Worm (Caenorhabditis elegans) whole organism, young adult: ENCODE data around the gene clec-54.

ENCODE experiments used
- B0336.3 ChIP-seq: fragments of 200-800 bp; sonication (Bioruptor generic); IDR thresholded peaks from 2 replicates; pipeline ENCODE4 v1.3.6; 2022; ENCODE audit warnings: missing genetic modification characterization, missing compliant biosample characterization
- D2030.7 ChIP-seq: fragments of 200-800 bp; sonication (Bioruptor generic); IDR thresholded peaks from 2 replicates; pipeline ENCODE4 v1.3.6; 2022; ENCODE audit warnings: missing genetic modification reagents, missing genetic modification characterization, missing compliant biosample characterization
- F23B12.7 ChIP-seq: sonication (generic microtip); optimal IDR thresholded peaks from 2 replicates; lab custom pipeline; 2017; ENCODE audit warnings: missing genetic modification characterization, mild to moderate bottlenecking, missing compliant biosample characterization, antibody characterized with exemption, moderate library complexity; ENCODE audit not compliant: insufficient read depth
- F33H1.4 ChIP-seq: fragments of 200-800 bp; sonication (Bioruptor generic); IDR thresholded peaks from 2 replicates; pipeline ENCODE4 v1.3.6; 2022; ENCODE audit warnings: missing genetic modification reagents, missing genetic modification characterization, missing compliant biosample characterization
- F49E8.2 ChIP-seq: sonication (generic microtip); optimal IDR thresholded peaks from 3 replicates; lab custom pipeline; 2017; ENCODE audit warnings: missing genetic modification characterization, mild to moderate bottlenecking, missing compliant biosample characterization, antibody characterized with exemption, moderate library complexity; ENCODE audit not compliant: insufficient read depth
- Y79H2A.3 ChIP-seq: fragments of 200-800 bp; sonication (Bioruptor generic); conservative IDR thresholded peaks from 2 replicates; pipeline ENCODE4 v1.3.6; 2022; ENCODE audit warnings: missing genetic modification reagents, missing genetic modification characterization, missing compliant biosample characterization
- attf-6 ChIP-seq: fragments of 200-800 bp; sonication (Bioruptor generic); IDR thresholded peaks from 2 replicates; pipeline ENCODE4 v1.3.6; 2022; ENCODE audit warnings: missing genetic modification reagents, missing genetic modification characterization, missing compliant biosample characterization
- bed-2 ChIP-seq: fragments of 200-800 bp; sonication (Bioruptor generic); IDR thresholded peaks from 2 replicates; pipeline ENCODE4 v1.3.6; 2022; ENCODE audit warnings: missing genetic modification reagents, missing genetic modification characterization, missing compliant biosample characterization
- ceh-100 ChIP-seq: fragments of 200-800 bp; sonication (Bioruptor generic); IDR thresholded peaks from 2 replicates; pipeline ENCODE4 v1.3.6; 2022; ENCODE audit warnings: missing genetic modification reagents, missing genetic modification characterization, missing compliant biosample characterization
- ceh-27 ChIP-seq: fragments of 200-800 bp; sonication (Bioruptor generic); optimal IDR thresholded peaks from 2 replicates; lab custom pipeline; 2018; ENCODE audit warnings: mild to moderate bottlenecking, missing genetic modification characterization, moderate library complexity, missing compliant biosample characterization
- ceh-91 ChIP-seq: fragments of 200-800 bp; sonication (Bioruptor generic); IDR thresholded peaks from 2 replicates; pipeline ENCODE4 v1.3.6; 2022; ENCODE audit warnings: missing genetic modification reagents, missing genetic modification characterization, missing compliant biosample characterization
- die-1 ChIP-seq: sonication (generic microtip); optimal IDR thresholded peaks from 2 replicates; lab custom pipeline; 2016; ENCODE audit warnings: missing genotype, mild to moderate bottlenecking, missing genetic modification characterization, missing compliant biosample characterization
- dpff-1 ChIP-seq: sonication (generic microtip); optimal IDR thresholded peaks from 2 replicates; lab custom pipeline; 2017; ENCODE audit warnings: mild to moderate bottlenecking, missing genetic modification characterization, missing compliant biosample characterization
- egrh-3 ChIP-seq: fragments of 200-800 bp; sonication (Bioruptor generic); IDR thresholded peaks from 2 replicates; pipeline ENCODE4 v1.3.6; 2022; ENCODE audit warnings: missing genetic modification reagents, missing genetic modification characterization, missing compliant biosample characterization
- ekl-4 ChIP-seq: fragments of 200-800 bp; sonication (Bioruptor generic); IDR thresholded peaks from 2 replicates; pipeline ENCODE4 v1.3.6; 2022; ENCODE audit warnings: missing genetic modification reagents, missing genetic modification characterization, missing compliant biosample characterization
- him-1 ChIP-seq: sonication (generic microtip); optimal IDR thresholded peaks from 2 replicates; lab custom pipeline; 2016; ENCODE audit warnings: missing genotype, missing genetic modification reagents, missing genetic modification characterization, missing compliant biosample characterization
- hmg-1.2 ChIP-seq: fragments of 200-800 bp; sonication (Bioruptor generic); IDR thresholded peaks from 2 replicates; pipeline ENCODE4 v1.3.6; 2022; ENCODE audit warnings: missing genetic modification reagents, missing genetic modification characterization, missing compliant biosample characterization
- hsf-1 ChIP-seq: fragments of 200-800 bp; sonication (Bioruptor generic); IDR thresholded peaks from 2 replicates; pipeline ENCODE4 v1.3.6; 2022; ENCODE audit warnings: missing genetic modification reagents, missing genetic modification characterization, missing compliant biosample characterization
- lag-1 ChIP-seq: fragments of 200-800 bp; sonication (Bioruptor generic); IDR thresholded peaks from 2 replicates; pipeline ENCODE4 v1.3.6; 2022; ENCODE audit warnings: missing genetic modification reagents, missing genetic modification characterization, missing compliant biosample characterization
- lin-54 ChIP-seq: fragments of 200-800 bp; sonication (Bioruptor generic); optimal IDR thresholded peaks from 2 replicates; lab custom pipeline; 2018; ENCODE audit warnings: mild to moderate bottlenecking, missing genetic modification characterization, missing compliant biosample characterization
- lsl-1 ChIP-seq: fragments of 200-800 bp; sonication (Bioruptor generic); optimal IDR thresholded peaks from 2 replicates; lab custom pipeline; 2018; ENCODE audit warnings: mild to moderate bottlenecking, missing genetic modification characterization, moderate library complexity, missing compliant biosample characterization
- lsy-27 ChIP-seq: sonication (generic microtip); optimal IDR thresholded peaks from 2 replicates; lab custom pipeline; 2017; ENCODE audit warnings: missing genetic modification characterization, mild to moderate bottlenecking, missing compliant biosample characterization, antibody characterized with exemption, missing genotype, borderline replicate concordance; ENCODE audit not compliant: insufficient read depth
- madf-10 ChIP-seq: sonication (generic microtip); optimal IDR thresholded peaks from 2 replicates; lab custom pipeline; 2016; ENCODE audit warnings: mild to moderate bottlenecking, missing genetic modification characterization, missing compliant biosample characterization
- madf-6 ChIP-seq: fragments of 200-800 bp; sonication (Bioruptor generic); IDR thresholded peaks from 2 replicates; pipeline ENCODE4 v1.3.6; 2022; ENCODE audit warnings: missing genetic modification reagents, missing genetic modification characterization, missing compliant biosample characterization
- madf-8 ChIP-seq: fragments of 200-800 bp; sonication (Bioruptor generic); conservative IDR thresholded peaks from 2 replicates; pipeline ENCODE4 v1.3.6; 2022; ENCODE audit warnings: missing genetic modification reagents, missing genetic modification characterization, missing compliant biosample characterization
- mcd-1 ChIP-seq: fragments of 200-800 bp; sonication (Bioruptor generic); IDR thresholded peaks from 2 replicates; pipeline ENCODE4 v1.3.6; 2022; ENCODE audit warnings: missing genetic modification reagents, missing genetic modification characterization, missing compliant biosample characterization
- nfya-1 ChIP-seq: sonication (generic microtip); optimal IDR thresholded peaks from 2 replicates; lab custom pipeline; 2017; ENCODE audit warnings: antibody characterized with exemption, missing compliant biosample characterization, missing genetic modification characterization, borderline replicate concordance; ENCODE audit not compliant: insufficient read depth
- nfyb-1 ChIP-seq: fragments of 200-800 bp; sonication (Bioruptor generic); IDR thresholded peaks from 2 replicates; pipeline ENCODE4 v1.3.6; 2022; ENCODE audit warnings: missing genetic modification reagents, missing genetic modification characterization, missing compliant biosample characterization
- pbrm-1 ChIP-seq: fragments of 200-800 bp; sonication (Bioruptor generic); IDR thresholded peaks from 2 replicates; pipeline ENCODE4 v1.3.6; 2022; ENCODE audit warnings: missing genetic modification reagents, missing genetic modification characterization, missing compliant biosample characterization
- rcor-1 ChIP-seq: fragments of 200-800 bp; sonication (Bioruptor generic); IDR thresholded peaks from 2 replicates; pipeline ENCODE4 v1.3.6; 2022; ENCODE audit warnings: missing genetic modification reagents, missing genetic modification characterization, missing compliant biosample characterization
- rec-8 ChIP-seq, 2 experiments: sonication (generic microtip); optimal IDR thresholded peaks; 2 replicates each; lab custom pipeline; 2016; ENCODE audit warnings: mild to moderate bottlenecking in 2 of 2, missing genetic modification characterization in 2 of 2, missing genetic modification reagents in 2 of 2, missing genotype in 2 of 2, missing biosample characterization in 1 of 2, missing compliant biosample characterization in 1 of 2, moderate library complexity in 1 of 2
- repo-1 ChIP-seq: sonication (generic microtip); optimal IDR thresholded peaks from 2 replicates; lab custom pipeline; 2017; ENCODE audit warnings: mild to moderate bottlenecking, missing genetic modification characterization, missing compliant biosample characterization
- snpc-1.1 ChIP-seq: sonication (generic microtip); optimal IDR thresholded peaks from 2 replicates; lab custom pipeline; 2017; ENCODE audit warnings: missing genetic modification characterization, mild to moderate bottlenecking, missing compliant biosample characterization, antibody characterized with exemption, moderate library complexity, missing genotype, missing genetic modification reagents; ENCODE audit not compliant: insufficient read depth
- snpc-1.3 ChIP-seq: sonication (generic microtip); optimal IDR thresholded peaks from 2 replicates; lab custom pipeline; 2017; ENCODE audit warnings: missing genetic modification characterization, mild to moderate bottlenecking, missing compliant biosample characterization, antibody characterized with exemption, moderate library complexity, missing genotype, missing genetic modification reagents; ENCODE audit not compliant: insufficient read depth
- tbp1 ChIP-seq: fragments of 200-800 bp; sonication (Bioruptor generic); optimal IDR thresholded peaks from 2 replicates; lab custom pipeline; 2018; ENCODE audit warnings: mild to moderate bottlenecking, missing genetic modification characterization, missing compliant biosample characterization
- tlf-1 ChIP-seq: fragments of 200-800 bp; sonication (Bioruptor generic); optimal IDR thresholded peaks from 2 replicates; lab custom pipeline; 2018; ENCODE audit warnings: mild to moderate bottlenecking, missing genetic modification characterization, missing compliant biosample characterization
- unc-62 ChIP-seq: fragments of 150-350 bp; optimal IDR thresholded peaks from 2 replicates; lab custom pipeline; 2014; ENCODE audit warnings: missing biosample characterization, missing genetic modification reagents, missing genetic modification characterization
- xnd-1 ChIP-seq: sonication (generic microtip); optimal IDR thresholded peaks from 2 replicates; lab custom pipeline; 2016; ENCODE audit warnings: missing genotype, missing genetic modification reagents, missing genetic modification characterization, missing compliant biosample characterization
- zfh-2 ChIP-seq: fragments of 200-800 bp; sonication (Bioruptor generic); conservative IDR thresholded peaks from 2 replicates; pipeline ENCODE4 v1.3.6; 2022; ENCODE audit warnings: missing genetic modification reagents, missing genetic modification characterization, missing compliant biosample characterization
- ztf-18 ChIP-seq: sonication (generic microtip); optimal IDR thresholded peaks from 2 replicates; lab custom pipeline; 2016; ENCODE audit warnings: missing genotype, mild to moderate bottlenecking, missing genetic modification characterization, missing compliant biosample characterization
- ztf-28 ChIP-seq: fragments of 200-800 bp; sonication (Bioruptor generic); IDR thresholded peaks from 2 replicates; pipeline ENCODE4 v1.3.6; 2022; ENCODE audit warnings: missing genetic modification reagents, missing genetic modification characterization, missing compliant biosample characterization

The clec-54 gene

DNA sequence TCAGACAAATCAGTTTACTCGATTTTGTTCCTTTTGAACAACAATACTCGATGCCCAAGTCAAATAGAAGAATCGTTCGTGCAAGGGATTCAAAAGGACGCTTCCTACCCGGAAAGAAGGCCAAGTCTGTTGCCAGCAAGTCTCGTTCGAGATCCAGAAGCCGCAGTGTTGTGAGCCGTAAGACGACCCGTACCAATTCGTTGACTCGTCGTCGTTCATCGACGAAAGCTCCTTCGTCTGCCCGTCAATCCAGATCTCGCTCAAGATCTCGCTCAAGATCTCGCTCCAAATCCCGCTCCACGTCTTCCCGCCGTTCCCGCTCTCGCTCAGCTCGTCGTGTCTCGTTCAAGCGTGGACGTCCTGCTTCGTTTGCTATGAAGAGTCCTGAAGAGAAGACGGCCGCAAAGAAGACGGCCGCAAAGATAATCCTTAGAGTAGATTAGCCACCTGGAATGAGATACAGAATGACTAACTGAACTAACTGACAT lies 16.0 kb upstream of the clec-54 start, which contains the start of gene F08H9.2:
F08H9.2 (plus strand) TSS at position 51 of the 488 bp plus-strand sequence.
- 0 out of 2 replicates have a peak, but pooled peaks have one; percentile 15 for TF ChIP-seq nfyb-1 (GFP tag; lab: Robert Waterston, UW)
- peak; percentile 76 for TF ChIP-seq zfh-2 (GFP tag; lab: Robert Waterston, UW)
- no peak for TF ChIP-seq die-1 (tag; lab: Kevin White, UChicago)

DNA sequence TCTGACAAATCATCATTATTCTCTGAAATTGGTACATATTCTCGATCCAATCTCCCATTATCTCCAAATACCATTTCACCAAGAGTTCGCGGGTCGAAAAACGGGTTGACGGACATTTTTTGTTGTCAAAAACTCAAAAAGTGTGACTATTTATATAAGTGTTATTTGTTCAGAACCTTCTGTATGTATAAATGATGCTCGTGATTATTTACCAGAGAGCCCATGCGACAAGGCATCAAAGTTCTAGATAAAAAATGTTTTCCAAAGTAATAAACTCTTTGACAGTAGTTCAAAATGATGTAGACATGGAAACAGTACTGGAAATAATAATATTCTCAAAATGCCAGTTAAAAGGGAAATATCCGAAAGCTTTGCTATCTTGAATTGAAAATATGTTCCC lies 14.1 kb upstream of the clec-54 start:
- no peak for TF ChIP-seq Y79H2A.3 (GFP tag; lab: Robert Waterston, UW)
- no peak for TF ChIP-seq lag-1 (GFP tag; lab: Robert Waterston, UW)
- TF ChIP-seq unc-62 (GFP tag; lab: Kevin White, UChicago) = no peak
- no peak for TF ChIP-seq ztf-28 (GFP tag; lab: Robert Waterston, UW)
- TF ChIP-seq madf-10 (tag; lab: Kevin White, UChicago) = no peak
- TF ChIP-seq tlf-1 (GFP tag; lab: Kevin White, UChicago) = no peak
- no peak for TF ChIP-seq nfya-1 (tag; lab: Kevin White, UChicago)
- no peak for TF ChIP-seq xnd-1 (tag; lab: Kevin White, UChicago)
- TF ChIP-seq rec-8 (tag; optimal IDR thresholded peaks at IDR 0.05; lab: Kevin White, UChicago) = no peak
- no peak for TF ChIP-seq lsy-27 (tag; lab: Kevin White, UChicago)
- TF ChIP-seq F23B12.7 (tag; lab: Kevin White, UChicago) = no peak
- TF ChIP-seq, all 124 proteins: peak for 0

DNA sequence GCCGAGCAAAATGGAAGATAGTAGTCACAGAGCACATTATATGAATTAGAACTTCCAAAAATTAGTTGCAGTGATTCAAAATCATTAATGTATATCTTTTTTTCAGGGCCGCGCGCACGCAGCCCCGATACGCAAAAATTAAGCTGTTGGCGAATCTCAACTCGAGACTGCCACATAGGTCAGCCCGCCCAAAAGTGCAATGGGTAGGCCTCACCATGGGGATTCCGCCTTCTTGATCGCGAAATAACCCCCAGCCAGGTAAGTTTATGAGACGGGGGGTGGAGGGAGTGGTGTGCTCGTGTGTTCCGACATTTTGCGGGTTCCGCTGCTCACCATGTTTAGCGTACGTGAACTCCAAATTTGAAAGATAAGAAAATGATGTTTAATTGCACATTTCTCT lies 13.6 kb upstream of the clec-54 start, which contains the start of gene F08H9.3:
F08H9.3 (minus strand) TSS at position 252 of the 400 bp plus-strand sequence.
- TF ChIP-seq ztf-18 (tag; lab: Kevin White, UChicago) (peak; percentile 2), ceh-91 (GFP tag; lab: Robert Waterston, UW) (0 out of 2 replicates have a peak, but pooled peaks have one; percentile 18), attf-6 (GFP tag; lab: Robert Waterston, UW) (peak; percentile 88), bed-2 (GFP tag; lab: Robert Waterston, UW) (0 out of 2 replicates have a peak, but pooled peaks have one; percentile 48), snpc-1.1 (peak; percentile 93), xnd-1 (tag; lab: Kevin White, UChicago) (peak; percentile 22), madf-6 (peak; percentile 77), madf-8 (GFP tag; lab: Robert Waterston, UW) (peak; percentile 35; the same call in 1 of the 2 replicates), egrh-3 (GFP tag; lab: Robert Waterston, UW) (peak; percentile 62), lin-54 (GFP tag; lab: Kevin White, UChicago) (peak; percentile 27), ekl-4 (GFP tag; lab: Robert Waterston, UW) (peak; percentile 75; the same call in 1 of the 2 replicates), dpff-1 (tag; lab: Kevin White, UChicago) (peak; percentile 9), lsl-1 (GFP tag; lab: Kevin White, UChicago) (peak; percentile 55), rcor-1 (peak; percentile 55; the same call in 1 of the 2 replicates), F49E8.2 (tag; lab: Kevin White, UChicago) (peak; percentile 38), mcd-1 (GFP tag; lab: Robert Waterston, UW) (peak; percentile 74), ceh-27 (peak; percentile 3), Y79H2A.3 (GFP tag; lab: Robert Waterston, UW) (peak; percentile 82), F33H1.4 (GFP tag; lab: Robert Waterston, UW) (peak; percentile 51), D2030.7 (peak; percentile 82), zfh-2 (GFP tag; lab: Robert Waterston, UW) (peak; percentile 51; the same call in 1 of the 2 replicates), B0336.3 (peak; percentile 52; the same call in 1 of the 2 replicates), repo-1 (tag; lab: Kevin White, UChicago) (peak; percentile 18), ceh-100 (peak; percentile 63), hmg-1.2 (GFP tag; lab: Robert Waterston, UW) (peak; percentile 95), pbrm-1 (GFP tag; lab: Robert Waterston, UW) (peak; percentile 75), tbp1 (GFP tag; lab: Kevin White, UChicago) (peak; percentile 69), tlf-1 (GFP tag; lab: Kevin White, UChicago) (peak; percentile 6), snpc-1.3 (peak; percentile 64), him-1 (peak; percentile 90), hsf-1 (peak; percentile 57; the same call in 1 of the 2 replicates), F23B12.7 (tag; lab: Kevin White, UChicago) (peak; percentile 68), nfyb-1 (GFP tag; lab: Robert Waterston, UW) (0 out of 2 replicates have a peak, but pooled peaks have one; percentile 58)
